Worm (Caenorhabditis elegans) whole organism, L4 larva: ENCODE results near the gene dhs-5.

Source experiments
- F26F4.8 ChIP-seq: fragments of 200-800 bp; sonication (Bioruptor generic); conservative IDR thresholded peaks from 2 replicates; pipeline ENCODE4 v1.3.6; 2022; ENCODE audit warnings: missing genetic modification characterization, missing compliant biosample characterization
- F37D6.2 ChIP-seq: sonication (generic microtip); optimal IDR thresholded peaks from 2 replicates; lab custom pipeline; 2016; ENCODE audit warnings: mild to moderate bottlenecking, missing genetic modification characterization, missing compliant biosample characterization
- F44E2.7 ChIP-seq: fragments of 200-800 bp; sonication (Bioruptor generic); IDR thresholded peaks from 2 replicates; pipeline ENCODE4 v2.1.2; 2022; ENCODE audit warnings: missing genetic modification characterization, missing compliant biosample characterization
- Y105C5A.15 ChIP-seq: fragments of 200-800 bp; sonication (Bioruptor generic); IDR thresholded peaks from 2 replicates; pipeline ENCODE4 v1.3.6; 2022; ENCODE audit warnings: missing genetic modification characterization, missing compliant biosample characterization
- Y75B8A.6 ChIP-seq: fragments of 200-800 bp; sonication (Bioruptor generic); IDR thresholded peaks from 2 replicates; pipeline ENCODE4 v1.3.6; 2022; ENCODE audit warnings: missing genetic modification reagents, missing genetic modification characterization, missing compliant biosample characterization
- arid-1 ChIP-seq: fragments of 200-800 bp; sonication (Bioruptor generic); conservative IDR thresholded peaks from 2 replicates; pipeline ENCODE4 v1.3.6; 2022; ENCODE audit warnings: missing genetic modification reagents, missing genetic modification characterization, missing compliant biosample characterization
- ceh-82 ChIP-seq: sonication (generic microtip); optimal IDR thresholded peaks from 2 replicates; lab custom pipeline; 2017; ENCODE audit warnings: missing biosample characterization, missing genetic modification characterization
- ces-1 ChIP-seq: fragments of 150-350 bp; sonication (generic microtip); optimal IDR thresholded peaks from 4 replicates; lab custom pipeline; 2014; ENCODE audit warnings: missing biosample characterization, missing genetic modification reagents, missing genetic modification characterization
- ctbp-1 ChIP-seq: fragments of 200-800 bp; sonication (Bioruptor generic); IDR thresholded peaks from 2 replicates; pipeline ENCODE4 v1.3.6; 2022; ENCODE audit warnings: missing genetic modification reagents, missing genetic modification characterization, missing compliant biosample characterization
- daf-8 ChIP-seq: fragments of 200-800 bp; sonication (Bioruptor generic); IDR thresholded peaks from 2 replicates; pipeline ENCODE4 v1.3.6; 2022; ENCODE audit warnings: missing genetic modification characterization, missing compliant biosample characterization
- dve-1 ChIP-seq: sonication (generic microtip); optimal IDR thresholded peaks from 2 replicates; lab custom pipeline; 2017; ENCODE audit warnings: antibody characterized with exemption, mild to moderate bottlenecking, missing genetic modification characterization, missing compliant biosample characterization; ENCODE audit not compliant: insufficient read depth
- egl-43 ChIP-seq: fragments of 200-800 bp; sonication (Bioruptor generic); IDR thresholded peaks from 2 replicates; pipeline ENCODE4 v1.3.6; 2022; ENCODE audit warnings: missing genetic modification reagents, missing genetic modification characterization, missing compliant biosample characterization
- fos-1 ChIP-seq: fragments of 150-350 bp; optimal IDR thresholded peaks from 2 replicates; lab custom pipeline; 2014; ENCODE audit warnings: missing biosample characterization, missing genetic modification characterization
- gei-8 ChIP-seq: fragments of 200-800 bp; sonication (Bioruptor generic); optimal IDR thresholded peaks from 2 replicates; lab custom pipeline; 2018; ENCODE audit warnings: mild to moderate bottlenecking, missing genetic modification characterization, missing compliant biosample characterization
- hlh-11 ChIP-seq: fragments of 200-800 bp; sonication (Bioruptor generic); optimal IDR thresholded peaks from 2 replicates; lab custom pipeline; 2018; ENCODE audit warnings: mild to moderate bottlenecking, missing genetic modification characterization, missing compliant biosample characterization
- hmg-1.1 ChIP-seq: fragments of 200-800 bp; sonication (Bioruptor generic); IDR thresholded peaks from 2 replicates; pipeline ENCODE4 v1.3.6; 2022; ENCODE audit warnings: missing genetic modification reagents, missing genetic modification characterization, missing compliant biosample characterization
- lin-29 ChIP-seq: fragments of 200-800 bp; sonication (Bioruptor generic); IDR thresholded peaks from 2 replicates; pipeline ENCODE4 v1.3.6; 2022; ENCODE audit warnings: missing genetic modification reagents, missing genetic modification characterization, missing compliant biosample characterization
- lir-3 ChIP-seq: sonication (generic microtip); optimal IDR thresholded peaks from 2 replicates; lab custom pipeline; 2016; ENCODE audit warnings: mild to moderate bottlenecking, missing genetic modification characterization, missing compliant biosample characterization
- madf-9 ChIP-seq: fragments of 200-800 bp; sonication (Bioruptor generic); conservative IDR thresholded peaks from 2 replicates; pipeline ENCODE4 v1.3.6; 2022; ENCODE audit warnings: missing genetic modification reagents, missing genetic modification characterization, missing compliant biosample characterization
- mdl-1 ChIP-seq, 2 experiments: fragments of 150-350 bp in 1 of 2; sonication (generic microtip) in 1 of 2; optimal IDR thresholded peaks; 2 replicates each; lab custom pipeline; 2014 to 2017; ENCODE audit warnings: missing biosample characterization in 2 of 2, missing genetic modification characterization in 2 of 2
- mep-1 ChIP-seq: fragments of 150-350 bp; sonication (generic microtip); optimal IDR thresholded peaks from 3 replicates; lab custom pipeline; 2014; ENCODE audit warnings: missing biosample characterization, missing genetic modification characterization
- mes-2 ChIP-seq: sonication (generic microtip); optimal IDR thresholded peaks from 2 replicates; lab custom pipeline; 2016; ENCODE audit warnings: missing genotype, mild to moderate bottlenecking, missing genetic modification characterization, missing compliant biosample characterization; ENCODE audit not compliant: poor library complexity, severe bottlenecking
- mxl-3 ChIP-seq: fragments of 200-800 bp; sonication (Bioruptor generic); optimal IDR thresholded peaks from 2 replicates; lab custom pipeline; 2018; ENCODE audit warnings: mild to moderate bottlenecking, missing genetic modification characterization, missing compliant biosample characterization
- nhr-111 ChIP-seq: fragments of 200-800 bp; sonication (Bioruptor generic); optimal IDR thresholded peaks from 2 replicates; lab custom pipeline; 2018; ENCODE audit warnings: mild to moderate bottlenecking, missing genetic modification characterization, missing compliant biosample characterization
- nhr-237 ChIP-seq: sonication (generic microtip); optimal IDR thresholded peaks from 2 replicates; lab custom pipeline; 2017; ENCODE audit warnings: missing biosample characterization, missing genetic modification characterization
- nhr-28 ChIP-seq: fragments of 150-350 bp; optimal IDR thresholded peaks from 2 replicates; lab custom pipeline; 2014; ENCODE audit warnings: missing biosample characterization, missing genetic modification characterization
- nhr-42 ChIP-seq: fragments of 200-800 bp; sonication (Bioruptor generic); IDR thresholded peaks from 2 replicates; pipeline ENCODE4 v1.3.6; 2022; ENCODE audit warnings: missing genetic modification characterization, missing compliant biosample characterization
- nhr-77 ChIP-seq: fragments of 150-350 bp; optimal IDR thresholded peaks from 2 replicates; lab custom pipeline; 2014; ENCODE audit warnings: missing biosample characterization, missing genetic modification characterization
- pha-4 ChIP-seq, 2 experiments: fragments of 150-350 bp in 1 of 2; fragments of 200-800 bp in 1 of 2; sonication (Bioruptor generic) in 1 of 2; IDR thresholded peaks in 1 of 2; optimal IDR thresholded peaks in 1 of 2; 2 replicates each; pipeline versions ENCODE4 v1.3.6 to Lab custom; 2014 to 2022; ENCODE audit warnings: missing genetic modification characterization in 2 of 2, missing genetic modification reagents in 2 of 2, missing biosample characterization in 1 of 2, missing compliant biosample characterization in 1 of 2
- php-3 ChIP-seq: fragments of 200-800 bp; sonication (Bioruptor generic); IDR thresholded peaks from 2 replicates; pipeline ENCODE4 v1.3.6; 2022; ENCODE audit warnings: missing genetic modification reagents, missing genetic modification characterization, missing compliant biosample characterization
- rbr-2 ChIP-seq: sonication (generic microtip); optimal IDR thresholded peaks from 2 replicates; lab custom pipeline; 2016; ENCODE audit warnings: missing genotype, missing genetic modification characterization, missing compliant biosample characterization
- tag-97 ChIP-seq: fragments of 200-800 bp; sonication (Bioruptor generic); IDR thresholded peaks from 2 replicates; pipeline ENCODE4 v1.3.6; 2022; ENCODE audit warnings: missing genetic modification characterization, missing compliant biosample characterization
- unc-39 ChIP-seq: sonication (generic microtip); optimal IDR thresholded peaks from 2 replicates; lab custom pipeline; 2017; ENCODE audit warnings: missing biosample characterization, missing genetic modification characterization
- unc-62 ChIP-seq, 3 experiments: fragments of 150-350 bp in 1 of 3; sonication (generic microtip); optimal IDR thresholded peaks in 2 of 3; peaks in 1 of 3; 1 replicate in 1 of 3; 2 replicates in 2 of 3; lab custom pipeline; 2014 to 2017; ENCODE audit warnings: missing biosample characterization in 3 of 3, missing genetic modification characterization in 3 of 3, missing genetic modification reagents in 3 of 3, missing genotype in 1 of 3
- zag-1 ChIP-seq: fragments of 150-350 bp; optimal IDR thresholded peaks from 2 replicates; lab custom pipeline; 2014; ENCODE audit warnings: missing biosample characterization, missing genetic modification characterization
- zfp-2 ChIP-seq: sonication (generic microtip); optimal IDR thresholded peaks from 2 replicates; lab custom pipeline; 2016; ENCODE audit warnings: mild to moderate bottlenecking, missing genetic modification characterization, missing compliant biosample characterization
- zfp-3 ChIP-seq: fragments of 200-800 bp; sonication (Bioruptor generic); conservative IDR thresholded peaks from 2 replicates; pipeline ENCODE4 v1.3.6; 2022; ENCODE audit warnings: missing genetic modification reagents, missing genetic modification characterization, missing compliant biosample characterization
- zip-11 ChIP-seq: fragments of 200-800 bp; sonication (Bioruptor generic); IDR thresholded peaks from 2 replicates; pipeline ENCODE4 v1.3.6; 2022; ENCODE audit warnings: missing genetic modification characterization, missing compliant biosample characterization
- ztf-7 ChIP-seq: fragments of 150-350 bp; optimal IDR thresholded peaks from 2 replicates; lab custom pipeline; 2014; ENCODE audit warnings: missing biosample characterization, missing genetic modification characterization

dhs-5 gene

DNA sequence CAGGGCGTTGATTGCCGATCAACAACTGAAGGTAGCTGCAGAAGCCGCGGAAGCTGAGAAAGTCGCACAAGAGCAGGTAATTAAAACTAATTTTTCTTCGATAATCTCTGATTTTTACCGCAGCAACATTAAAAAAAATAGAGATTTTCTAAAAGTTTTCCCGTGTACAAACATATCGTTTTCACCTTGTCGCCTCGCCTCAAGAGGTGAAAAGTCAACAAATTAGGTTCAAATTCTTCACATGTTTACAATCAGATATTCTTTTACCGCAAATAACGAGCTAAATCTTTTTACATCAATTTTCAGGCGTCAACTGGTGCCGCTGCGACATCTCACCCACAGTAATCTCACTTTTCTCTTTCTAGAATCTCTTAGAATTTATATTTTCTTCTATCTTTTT, 21.3 kb downstream of the dhs-5 start, which contains the start of gene ilcr-2:
Gene ilcr-2 (plus strand): TSS at position 301 of the 400 bp plus-strand sequence.
- TF ChIP-seq hmg-1.1 (GFP tag; lab: Robert Waterston, UW) (no peak), mdl-1 (tag; optimal IDR thresholded peaks at IDR 0.05; lab: Kevin White, UChicago) (no peak), Y105C5A.15 (no peak), zip-11 (no peak)
- TF ChIP-seq, all 104 proteins: peak for 0

DNA sequence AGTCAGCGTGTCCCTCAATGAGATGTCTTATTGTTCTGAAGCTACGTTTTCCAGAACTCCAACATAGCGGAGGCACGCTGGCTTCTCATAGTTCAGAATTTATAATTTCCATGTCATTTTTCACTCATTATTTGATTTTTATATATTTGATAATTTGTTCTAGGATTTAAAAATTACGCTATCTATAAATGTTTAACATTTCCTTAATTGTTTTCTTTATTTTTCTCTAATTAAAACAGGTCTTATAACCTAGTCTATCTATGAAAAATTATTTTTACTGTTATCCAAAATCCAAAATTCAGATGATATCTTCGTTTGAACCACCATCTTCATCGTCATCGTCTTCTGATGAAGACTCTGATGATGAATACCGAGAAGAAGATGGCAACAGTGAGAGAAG, 24.7 kb downstream of the dhs-5 start, which contains the start of gene F56D1.1:
Gene F56D1.1 (plus strand): TSS at position 301 of the 400 bp plus-strand sequence.
- TF ChIP-seq daf-8 (GFP tag; lab: Robert Waterston, UW) (no peak), F44E2.7 (GFP tag; lab: Robert Waterston, UW) (no peak), ctbp-1 (GFP tag; lab: Robert Waterston, UW) (no peak), F26F4.8 (GFP tag; lab: Robert Waterston, UW) (no peak), zfp-3 (GFP tag; lab: Robert Waterston, UW) (no peak), nhr-237 (tag; lab: Kevin White, UChicago) (no peak), ztf-7 (no peak), hlh-11 (tag; lab: Kevin White, UChicago) (no peak), tag-97 (no peak), php-3 (GFP tag; lab: Robert Waterston, UW) (no peak)
- TF ChIP-seq, all 104 proteins: peak for 0

DNA sequence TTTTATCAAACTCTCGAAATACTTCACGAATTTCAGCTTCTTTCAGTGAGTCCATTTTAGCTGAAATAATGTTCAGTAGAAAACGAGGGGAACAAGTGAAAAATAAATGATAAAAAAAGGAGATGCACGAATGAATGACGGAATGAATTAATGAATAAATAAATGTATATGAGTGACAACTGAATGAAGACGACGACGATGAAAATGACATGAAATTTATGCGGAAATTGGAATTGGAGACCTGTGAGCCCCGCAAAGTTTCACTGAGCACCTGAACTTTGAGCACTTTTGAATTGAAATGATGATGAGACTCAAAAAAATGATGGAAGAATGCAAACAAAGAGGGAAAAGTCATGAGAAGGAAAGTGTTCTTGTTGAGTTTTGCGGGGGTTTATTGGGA, 28.3 kb downstream of the dhs-5 start, which contains the start of gene cal-8:
Gene cal-8 (minus strand): TSS at position 60 of the 400 bp plus-strand sequence.
- peak in 1 of 2 experiments; percentile 98 for TF ChIP-seq unc-62 (GFP tag; optimal IDR thresholded peaks at IDR 0.05 in 1 of 2; lab: Kevin White, UChicago)
- TF ChIP-seq unc-62 (tag; optimal IDR thresholded peaks at IDR 0.05; lab: Kevin White, UChicago), result no peak
- TF ChIP-seq mep-1 (tag; lab: Kevin White, UChicago), result no peak

DNA sequence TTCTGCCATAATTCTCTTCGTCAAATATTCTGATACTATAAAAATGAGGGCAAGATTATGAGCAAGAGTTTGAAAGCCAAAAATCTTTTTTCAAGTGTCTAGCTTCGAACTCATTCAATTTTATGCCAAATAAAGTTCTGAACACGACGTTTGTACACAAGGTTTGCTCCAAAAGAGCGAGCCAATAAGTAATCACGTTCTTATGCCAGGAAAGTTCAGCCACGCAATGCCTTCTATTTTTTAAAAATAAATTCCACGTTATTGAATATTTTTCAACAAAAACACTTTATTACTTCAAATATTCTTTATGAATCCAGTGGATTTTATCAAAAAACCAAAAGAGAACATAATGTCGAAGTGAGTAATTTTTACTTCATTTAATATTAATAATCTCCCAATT, 34.2 kb downstream of the dhs-5 start, which contains the start of gene nep-5:
Gene nep-5 (plus strand): TSS at position 301 of the 400 bp plus-strand sequence.
- no peak for TF ChIP-seq gei-8
- no peak for TF ChIP-seq mxl-3
- TF ChIP-seq Y75B8A.6 (GFP tag; lab: Robert Waterston, UW), result no peak

DNA sequence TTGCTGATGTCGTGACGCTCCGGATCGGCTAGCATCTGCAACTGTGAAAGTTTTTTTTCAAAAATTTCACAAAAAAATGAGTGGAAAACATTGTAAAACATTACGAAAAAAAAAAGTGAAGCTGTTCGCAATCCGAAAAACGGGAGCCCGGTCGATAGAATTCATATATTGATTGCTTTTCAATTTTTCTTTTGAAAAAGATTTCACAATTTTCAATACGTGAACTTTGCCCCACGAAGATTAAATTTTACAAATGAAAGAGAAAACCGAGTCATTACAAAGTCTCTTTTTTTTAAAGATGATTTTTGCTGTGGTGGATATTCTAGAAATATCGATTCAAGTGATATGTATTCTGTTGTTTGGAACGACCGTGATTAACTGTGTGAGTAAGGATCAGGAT, 40.8 kb downstream of the dhs-5 start, which contains the start of gene F12A10.6:
Gene F12A10.6 (minus strand): TSS at position 101 of the 400 bp plus-strand sequence.
- no peak for TF ChIP-seq lir-3 (tag; lab: Kevin White, UChicago)
- no peak for TF ChIP-seq egl-43
- no peak for TF ChIP-seq ceh-82
- no peak for TF ChIP-seq madf-9 (GFP tag; lab: Robert Waterston, UW)

DNA sequence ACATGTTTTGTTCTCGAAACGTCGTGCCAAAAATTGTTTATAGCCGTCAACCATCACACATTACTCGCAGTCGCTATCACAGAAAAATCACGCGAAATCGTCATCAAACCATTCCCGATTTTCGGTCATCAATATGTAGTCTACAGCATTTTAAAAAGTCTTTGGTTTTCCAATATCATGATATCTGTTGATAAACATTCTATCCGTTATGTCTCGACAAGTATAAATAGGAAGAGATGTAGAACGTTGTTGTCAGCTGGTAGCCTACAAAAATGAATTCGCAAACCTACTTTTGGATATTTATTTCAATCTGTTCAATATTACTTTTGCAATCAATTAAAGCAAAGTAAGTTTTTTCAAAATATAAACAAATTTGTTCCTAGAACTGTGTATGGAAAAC, 42.7 kb downstream of the dhs-5 start, which contains the start of gene F12A10.1:
Gene F12A10.1 (plus strand): TSS at position 166 of the 400 bp plus-strand sequence.
- TF ChIP-seq unc-62 (GFP tag; optimal IDR thresholded peaks at IDR 0.05 in 1 of 2; lab: Kevin White, UChicago) (no peak), unc-62 (tag; optimal IDR thresholded peaks at IDR 0.05; lab: Kevin White, UChicago) (no peak), nhr-28 (tag; lab: Kevin White, UChicago) (peak; percentile 77), hlh-11 (tag; lab: Kevin White, UChicago) (peak; percentile 30)

DNA sequence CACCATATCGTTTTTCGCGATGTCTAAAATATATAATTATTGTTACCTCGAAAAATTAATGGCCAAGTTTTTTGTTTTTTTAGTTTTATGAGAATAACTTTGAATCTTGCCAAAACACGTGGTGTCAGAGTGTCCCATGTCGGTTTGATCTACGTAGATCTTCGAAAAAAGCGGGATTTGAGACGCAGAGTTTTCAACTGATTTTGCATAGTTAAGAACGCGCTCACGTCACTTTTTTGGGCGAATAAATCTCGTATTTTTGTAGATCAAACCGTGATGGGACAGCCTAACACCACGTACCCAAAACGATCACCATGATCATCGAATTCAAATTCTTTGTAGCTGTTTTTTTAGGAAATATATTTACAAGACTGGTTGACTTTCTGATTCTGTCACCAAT, 43.9 kb downstream of the dhs-5 start:
- no peak for TF ChIP-seq unc-39
- no peak for TF ChIP-seq nhr-42
- TF ChIP-seq hmg-1.1 (GFP tag; lab: Robert Waterston, UW), result no peak
- no peak for TF ChIP-seq zag-1
- TF ChIP-seq arid-1, result no peak
- no peak for TF ChIP-seq dve-1
- TF ChIP-seq lin-29 (GFP tag; lab: Robert Waterston, UW), result no peak
- no peak for TF ChIP-seq fos-1 (tag; lab: Kevin White, UChicago)
- no peak for TF ChIP-seq mes-2 (tag; lab: Kevin White, UChicago)
- no peak for TF ChIP-seq pha-4 (GFP tag; IDR thresholded peaks at IDR 0.05; lab: Robert Waterston, UW)
- TF ChIP-seq pha-4 (tag; optimal IDR thresholded peaks at IDR 0.05; lab: Kevin White, UChicago), result no peak
- no peak for TF ChIP-seq nhr-77 (tag; lab: Kevin White, UChicago)
- TF ChIP-seq nhr-111 (GFP tag; lab: Kevin White, UChicago), result no peak
- no peak for TF ChIP-seq egl-43
- no peak for TF ChIP-seq rbr-2
- TF ChIP-seq daf-8 (GFP tag; lab: Robert Waterston, UW), result no peak
- no peak for TF ChIP-seq ces-1 (GFP tag; lab: Kevin White, UChicago)
- TF ChIP-seq F37D6.2, result no peak
- no peak for TF ChIP-seq zfp-2
